Worm (Caenorhabditis elegans): Measurements from ENCODE around the gene F17H10.2.

The F17H10.2 gene

ce11 chrX:13104966-13105365, 8.6 kb upstream of the F17H10.2 start, which contains the start of gene F17H10.1 (continued):
- no peak for TF ChIP-seq Y48G9A.11 (GFP tag; IDR thresholded peaks at IDR 0.05)
- TF ChIP-seq D1046.2 (GFP tag; IDR thresholded peaks at IDR 0.05), result peak; percentile 75; the same call in 1 of the 2 replicates
- peak; percentile 99 for TF ChIP-seq mdt-29 (GFP tag; IDR thresholded peaks at IDR 0.05)
- TF ChIP-seq nhr-28 (tag; optimal IDR thresholded peaks at IDR 0.05), result peak; percentile 97
- TF ChIP-seq tra-1 (GFP tag; IDR thresholded peaks at IDR 0.05), result peak; percentile 93
- no peak for TF ChIP-seq F37D6.2 (tag; optimal IDR thresholded peaks at IDR 0.05)
- peak; percentile 46; the same call in 1 of the 2 replicates for TF ChIP-seq ctbp-1 (GFP tag; IDR thresholded peaks at IDR 0.05)
- TF ChIP-seq T20F7.1 (GFP tag; optimal IDR thresholded peaks at IDR 0.05), result peak; percentile 70
- TF ChIP-seq lir-3 (tag; optimal IDR thresholded peaks at IDR 0.05), result no peak
- TF ChIP-seq mxl-2 (GFP tag; conservative IDR thresholded peaks at IDR 0.05), result peak; percentile 68
- TF ChIP-seq gei-8 (GFP tag; optimal IDR thresholded peaks at IDR 0.05), result peak; percentile 57
- TF ChIP-seq ceh-82 (tag; optimal IDR thresholded peaks at IDR 0.05), result no peak
- TF ChIP-seq php-3 (GFP tag; IDR thresholded peaks at IDR 0.05), result peak; percentile 82
- TF ChIP-seq rbr-2 (tag; optimal IDR thresholded peaks at IDR 0.05), result peak; percentile 52
- TF ChIP-seq madf-5 (GFP tag; IDR thresholded peaks at IDR 0.05), result peak in 1 of 2 experiments; percentile 70; a peak in 1 of 4 replicates
- peak; percentile 62; the same call in 1 of the 2 replicates for TF ChIP-seq set-16 (GFP tag; IDR thresholded peaks at IDR 0.05)
- peak; percentile 96 to 99 for TF ChIP-seq mdl-1 (tag; optimal IDR thresholded peaks at IDR 0.05)
- peak; percentile 67 for TF ChIP-seq lin-13 (GFP tag; optimal IDR thresholded peaks at IDR 0.05)
- no peak for TF ChIP-seq ceh-28 (tag; optimal IDR thresholded peaks at IDR 0.05)
- no peak for TF ChIP-seq lin-29 (GFP tag; IDR thresholded peaks at IDR 0.05)
- peak; percentile 98 for TF ChIP-seq aha-1 (tag)
- TF ChIP-seq cey-2 (tag; optimal IDR thresholded peaks at IDR 0.05; ENCODE audit: borderline replicate concordance, insufficient read depth), result no peak
- TF ChIP-seq ceh-20 (GFP tag; IDR thresholded peaks at IDR 0.05), result peak; percentile 80
- TF ChIP-seq lin-38 (GFP tag; IDR thresholded peaks at IDR 0.05), result no peak
- peak; percentile 77 to 98 for TF ChIP-seq hif-1 (tag; optimal IDR thresholded peaks at IDR 0.05)
- TF ChIP-seq hmg-1.1 (GFP tag; IDR thresholded peaks at IDR 0.05), result peak; percentile 77
- no peak for TF ChIP-seq spr-3 (GFP tag; optimal IDR thresholded peaks at IDR 0.05)
- peak; percentile 73 for TF ChIP-seq nhr-102 (tag; optimal IDR thresholded peaks at IDR 0.05)
- no peak for TF ChIP-seq zfp-2 (tag; optimal IDR thresholded peaks at IDR 0.05)
- TF ChIP-seq mep-1 (tag; optimal IDR thresholded peaks at IDR 0.05), result no peak
- TF ChIP-seq daf-16 (GFP tag; optimal IDR thresholded peaks at IDR 0.05), result peak; percentile 62 to 84
- peak; percentile 92 for TF ChIP-seq daf-16 (tag; optimal IDR thresholded peaks at IDR 0.05)
- TF ChIP-seq sdz-12 (GFP tag; optimal IDR thresholded peaks at IDR 0.05), result no peak
- peak; percentile 20 for TF ChIP-seq pqm-1 (tag; optimal IDR thresholded peaks at IDR 0.05)
- TF ChIP-seq daf-19 (GFP tag; conservative IDR thresholded peaks at IDR 0.05), result no peak
- TF ChIP-seq ceh-32 (tag; optimal IDR thresholded peaks at IDR 0.05; ENCODE audit: poor library complexity), result no peak
- no peak for TF ChIP-seq ztf-7 (tag; optimal IDR thresholded peaks at IDR 0.05)
- TF ChIP-seq mxl-3 (GFP tag; optimal IDR thresholded peaks at IDR 0.05), result peak; percentile 96
- peak; percentile 100 for TF ChIP-seq hlh-30 (tag; optimal IDR thresholded peaks at IDR 0.05; ENCODE audit: insufficient read depth)

ce11 chrX:13106177-13106761, 7.3 kb upstream of the F17H10.2 start:
- TF ChIP-seq mdt-29 (GFP tag; IDR thresholded peaks at IDR 0.05) (0 out of 2 replicates have a peak, but pooled peaks have one; percentile 43), nhr-102 (tag; optimal IDR thresholded peaks at IDR 0.05) (peak; percentile 3), T20F7.1 (GFP tag; optimal IDR thresholded peaks at IDR 0.05) (no peak), daf-19 (GFP tag; conservative IDR thresholded peaks at IDR 0.05) (no peak), dmd-6 (GFP tag; IDR thresholded peaks at IDR 0.05) (peak; percentile 34), nhr-28 (tag; optimal IDR thresholded peaks at IDR 0.05) (peak; percentile 59), pha-4 (GFP tag; IDR thresholded peaks at IDR 0.05) (no peak), pha-4 (tag; optimal IDR thresholded peaks at IDR 0.05) (no peak), php-3 (GFP tag; IDR thresholded peaks at IDR 0.05) (peak; percentile 25; the same call in 1 of the 2 replicates), Y75B8A.6 (GFP tag; IDR thresholded peaks at IDR 0.05) (no peak), zip-2 (tag; optimal IDR thresholded peaks at IDR 0.05) (no peak), unc-39 (tag; optimal IDR thresholded peaks at IDR 0.05) (no peak), unc-62 (GFP tag; optimal IDR thresholded peaks at IDR 0.05 in 1 of 2) (peak in 1 of 2 experiments; percentile 57), unc-62 (tag; optimal IDR thresholded peaks at IDR 0.05) (no peak), attf-4 (tag; optimal IDR thresholded peaks at IDR 0.05) (no peak), nhr-10 (tag; optimal IDR thresholded peaks at IDR 0.05) (peak; percentile 43), zfp-2 (tag; optimal IDR thresholded peaks at IDR 0.05) (no peak), set-16 (GFP tag; IDR thresholded peaks at IDR 0.05) (no peak), nhr-48 (tag; optimal IDR thresholded peaks at IDR 0.05) (peak; percentile 11), fos-1 (tag; optimal IDR thresholded peaks at IDR 0.05) (no peak)
